Fruit fly (Drosophila melanogaster) whole organism, pupa: ENCODE results near the gene CG34242.

Experiments
- CG13204 ChIP-seq: fragments of 200-800 bp; sonication (Bioruptor generic); optimal IDR thresholded peaks from 2 replicates; lab custom pipeline; 2018; ENCODE audit warnings: missing biosample characterization, mild to moderate bottlenecking, missing genetic modification characterization, moderate library complexity
- CG14655 ChIP-seq: fragments of 200-800 bp; sonication (Bioruptor generic); optimal IDR thresholded peaks from 3 replicates; lab custom pipeline; 2017; ENCODE audit warnings: mild to moderate bottlenecking, missing biosample characterization, missing genetic modification reagents, missing genetic modification characterization
- CG32121 ChIP-seq: fragments of 200-800 bp; sonication (Bioruptor generic); IDR thresholded peaks from 2 replicates; pipeline ENCODE4 v1.3.6; 2022; ENCODE audit warnings: missing biosample characterization, missing genetic modification characterization
- EcR ChIP-seq: fragments of 200-800 bp; sonication (Bioruptor generic); optimal IDR thresholded peaks from 3 replicates; lab custom pipeline; 2019; ENCODE audit warnings: missing biosample characterization, missing genetic modification characterization, mild to moderate bottlenecking, moderate library complexity, missing genetic modification reagents
- Ets98B ChIP-seq: fragments of 200-800 bp; sonication (Bioruptor generic); IDR thresholded peaks from 2 replicates; pipeline ENCODE4 v1.3.6; 2022; ENCODE audit warnings: missing biosample characterization, missing genetic modification characterization
- fd96Ca ChIP-seq: fragments of 200-800 bp; sonication (Bioruptor generic); IDR thresholded peaks from 3 replicates; pipeline ENCODE4 v1.3.6; 2022; ENCODE audit warnings: missing biosample characterization, missing genetic modification characterization
- gl ChIP-seq: fragments of 200-800 bp; sonication (Bioruptor generic); optimal IDR thresholded peaks from 2 replicates; lab custom pipeline; 2018; ENCODE audit warnings: missing biosample characterization, mild to moderate bottlenecking, missing genetic modification characterization

dm6 chr3L:12496428-12497344, 37.1 kb upstream of the CG34242 start, which contains the start of gene CG10657:
- TF ChIP-seq gl (tag; lab: Kevin White, UChicago) (no peak), CG14655 (GFP tag; lab: Kevin White, UChicago) (no peak), EcR (GFP tag; lab: Kevin White, UChicago) (no peak), CG32121 (GFP tag; lab: Robert Waterston, UW) (peak; percentile 35; the same call in 1 of the 2 replicates), fd96Ca (GFP tag; lab: Robert Waterston, UW) (0 out of 3 replicates have a peak, but pooled peaks have one; percentile 15), CG13204 (no peak), Ets98B (no peak; the same call in 1 of the 2 replicates)
